Worm (Caenorhabditis elegans) whole organism, L4/young adult: ENCODE measurements around the gene nhr-223.
A peak's percentile ranks its signal among the peaks of the same experiment; 100 is the strongest.

ENCODE experiments used
- dao-5 ChIP-seq: sonication (generic microtip); optimal IDR thresholded peaks from 2 replicates; lab custom pipeline; 2016; ENCODE audit warnings: missing genotype, missing genetic modification characterization, moderate library complexity, missing compliant biosample characterization
- him-1 ChIP-seq: sonication (generic microtip); optimal IDR thresholded peaks from 2 replicates; lab custom pipeline; 2016; ENCODE audit warnings: missing genotype, missing genetic modification reagents, missing genetic modification characterization, missing compliant biosample characterization

DNA sequence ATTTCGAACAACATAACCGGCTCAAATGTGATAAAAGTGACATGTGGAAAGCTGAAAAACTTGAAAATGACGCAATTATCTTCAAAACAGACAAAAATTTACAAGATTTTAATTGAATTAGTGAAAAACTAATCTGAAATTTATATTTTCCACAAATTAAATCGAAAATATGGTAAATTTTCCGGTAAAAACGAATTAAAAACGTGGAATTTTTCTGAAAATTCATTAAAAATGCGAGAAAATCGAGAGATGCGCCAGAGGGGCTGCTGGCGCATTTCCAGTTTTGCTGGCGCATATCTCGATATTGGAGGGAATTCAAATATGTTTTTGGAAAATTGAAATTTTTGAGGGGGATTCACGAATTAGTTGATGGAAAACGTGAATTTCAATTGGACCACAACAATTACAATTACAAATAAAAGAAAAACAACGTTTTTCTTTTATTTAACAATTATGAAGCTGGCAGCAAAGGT lies 30.0 kb upstream of the nhr-223 start, which contains the start of the genes haf-3 and F57A10.2:
- peak; percentile 47 for TF ChIP-seq him-1 (tag; lab: Kevin White, UChicago)
- no peak for TF ChIP-seq dao-5
